Worm (Caenorhabditis elegans) whole organism, late embryonic: ENCODE measurements around the gene T20B5.2.

Experiments used
- C38D4.7 ChIP-seq: fragments of 200-800 bp; sonication (Bioruptor generic); optimal IDR thresholded peaks from 2 replicates; lab custom pipeline; 2018; ENCODE audit warnings: mild to moderate bottlenecking, missing genetic modification characterization, moderate library complexity, missing compliant biosample characterization
- ama-1 ChIP-seq: fragments of 150-350 bp; optimal IDR thresholded peaks from 2 replicates; lab custom pipeline; 2014
- fkh-10 ChIP-seq: fragments of 150-350 bp; optimal IDR thresholded peaks from 2 replicates; lab custom pipeline; 2014; ENCODE audit warnings: missing biosample characterization, missing genetic modification reagents, missing genetic modification characterization
- hlh-15 ChIP-seq: sonication (generic microtip); optimal IDR thresholded peaks from 2 replicates; lab custom pipeline; 2016; ENCODE audit warnings: missing genetic modification characterization, missing compliant biosample characterization
- hlh-30 ChIP-seq: sonication (generic microtip); optimal IDR thresholded peaks from 2 replicates; lab custom pipeline; 2017; ENCODE audit warnings: antibody characterized with exemption, missing genetic modification characterization, missing compliant biosample characterization; ENCODE audit not compliant: insufficient read depth
- lim-6 ChIP-seq: sonication (generic microtip); optimal IDR thresholded peaks from 2 replicates; lab custom pipeline; 2016; ENCODE audit warnings: missing genetic modification characterization, missing compliant biosample characterization
- pha-4 ChIP-seq: fragments of 150-350 bp; optimal IDR thresholded peaks from 2 replicates; lab custom pipeline; 2018; ENCODE audit warnings: missing biosample characterization, missing genetic modification reagents, missing genetic modification characterization
- tbx-2 ChIP-seq: sonication (generic microtip); optimal IDR thresholded peaks from 2 replicates; lab custom pipeline; 2016; ENCODE audit warnings: missing genetic modification characterization, missing compliant biosample characterization

DNA sequence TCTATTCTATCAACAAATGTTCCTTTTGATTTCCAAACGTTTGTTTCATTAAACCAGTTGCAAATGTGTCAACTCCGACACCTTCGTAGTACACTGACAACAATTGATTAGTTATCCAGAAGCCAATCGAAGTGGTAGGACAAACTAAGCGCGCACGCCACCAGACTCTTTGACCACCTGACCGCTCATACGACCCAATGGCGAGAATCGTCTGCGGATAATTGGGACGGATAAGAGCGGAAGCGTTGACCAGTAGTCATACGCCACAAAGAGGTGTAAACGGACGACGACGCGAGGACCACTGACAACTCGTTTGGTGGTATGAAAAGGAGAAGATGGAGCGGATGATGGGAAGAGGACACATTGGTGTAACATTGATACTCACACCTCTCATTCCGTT lies 30.6 kb upstream of the T20B5.2 start:
- no peak for TF ChIP-seq ama-1 (lab: Kevin White, UChicago)
- no peak for TF ChIP-seq hlh-15
- peak; percentile 26 for TF ChIP-seq hlh-30 (tag; lab: Kevin White, UChicago)
- TF ChIP-seq fkh-10 (GFP tag; lab: Kevin White, UChicago): no peak
- TF ChIP-seq C38D4.7: no peak
- TF ChIP-seq tbx-2 (tag; lab: Kevin White, UChicago): peak; percentile 17
- TF ChIP-seq lim-6: no peak
- TF ChIP-seq pha-4 (tag; lab: Kevin White, UChicago): no peak
